Fruit fly (Drosophila melanogaster): ENCODE data around the gene CG8112.
A peak's percentile ranks its signal among the peaks of the same experiment; 100 is the strongest.

CG8112 gene

dm6 chr3R:8669029-8669707 is 43.6 kb upstream of the CG8112 start (continued):
- TF ChIP-seq Blimp-1 (GFP tag; optimal IDR thresholded peaks at IDR 0.05), result peak; percentile 88
- TF ChIP-seq CG8119 (GFP tag; IDR thresholded peaks at IDR 0.05), result peak; percentile 98
- TF ChIP-seq Hr39 (GFP tag; optimal IDR thresholded peaks at IDR 0.05), result peak; percentile 96
- peak; percentile 99 for TF ChIP-seq CG3919 (GFP tag; optimal IDR thresholded peaks at IDR 0.05)
- TF ChIP-seq CG11902 (GFP tag; optimal IDR thresholded peaks at IDR 0.05), result peak; percentile 90
- TF ChIP-seq CG16779 (tag; optimal IDR thresholded peaks at IDR 0.05), result peak; percentile 97
- TF ChIP-seq Sox15 (GFP tag; optimal IDR thresholded peaks at IDR 0.05), result peak; percentile 93
- TF ChIP-seq fd59A (GFP tag; optimal IDR thresholded peaks at IDR 0.05), result peak; percentile 93
- peak; percentile 99 for TF ChIP-seq CG15336 (GFP tag; IDR thresholded peaks at IDR 0.05)
- peak; percentile 98 for TF ChIP-seq CG10631 (GFP tag; optimal IDR thresholded peaks at IDR 0.05)
- peak; percentile 96 to 97 for TF ChIP-seq ss (GFP tag; optimal IDR thresholded peaks at IDR 0.05)
- peak; percentile 98 for TF ChIP-seq lz (GFP tag; optimal IDR thresholded peaks at IDR 0.05)
- peak; percentile 98 for TF ChIP-seq CG6792 (GFP tag; optimal IDR thresholded peaks at IDR 0.05)
- peak; percentile 64 for TF ChIP-seq Hr38 (GFP tag; optimal IDR thresholded peaks at IDR 0.05)
- peak; percentile 94 for TF ChIP-seq fd85E (GFP tag; optimal IDR thresholded peaks at IDR 0.05)
- peak; percentile 97 for TF ChIP-seq achi (GFP tag; optimal IDR thresholded peaks at IDR 0.05)
- peak; percentile 98 for TF ChIP-seq Met (GFP tag; optimal IDR thresholded peaks at IDR 0.05)
- peak; percentile 99 for TF ChIP-seq Hr4 (GFP tag; optimal IDR thresholded peaks at IDR 0.05)
- peak; percentile 98 for TF ChIP-seq pdm3 (GFP tag; optimal IDR thresholded peaks at IDR 0.05)
- TF ChIP-seq CG7368 (GFP tag; optimal IDR thresholded peaks at IDR 0.05), result peak; percentile 98
- peak; percentile 98 for TF ChIP-seq Eip75B (GFP tag; optimal IDR thresholded peaks at IDR 0.05)
- peak; percentile 97 for TF ChIP-seq dsx (GFP tag; optimal IDR thresholded peaks at IDR 0.05; ENCODE audit: poor library complexity, severe bottlenecking)
- TF ChIP-seq Smox (GFP tag; optimal IDR thresholded peaks at IDR 0.05), result peak; percentile 97
- peak; percentile 98 for TF ChIP-seq eg (GFP tag; IDR thresholded peaks at IDR 0.05)
- TF ChIP-seq OdsH (GFP tag; optimal IDR thresholded peaks at IDR 0.05), result peak; percentile 98
- TF ChIP-seq CG11294 (GFP tag; IDR thresholded peaks at IDR 0.05), result peak; percentile 94
- TF ChIP-seq Ets21C (GFP tag; optimal IDR thresholded peaks at IDR 0.05), result peak; percentile 94
- peak; percentile 94 for TF ChIP-seq dac (GFP tag; optimal IDR thresholded peaks at IDR 0.05)
- TF ChIP-seq CG34406 (GFP tag; optimal IDR thresholded peaks at IDR 0.05), result peak; percentile 97
- TF ChIP-seq CG9139 (GFP tag; optimal IDR thresholded peaks at IDR 0.05), result peak; percentile 97
- peak; percentile 99 for TF ChIP-seq Ets96B (tag; optimal IDR thresholded peaks at IDR 0.05)
- TF ChIP-seq CG4318 (GFP tag; optimal IDR thresholded peaks at IDR 0.05), result peak; percentile 96
- peak; percentile 95 to 96 for TF ChIP-seq salr (GFP tag; optimal IDR thresholded peaks at IDR 0.05)
- TF ChIP-seq fkh (GFP tag; optimal IDR thresholded peaks at IDR 0.05), result peak; percentile 80
- peak; percentile 97 for TF ChIP-seq spab (GFP tag; optimal IDR thresholded peaks at IDR 0.05)
- peak; percentile 96 for TF ChIP-seq CG6808 (GFP tag; optimal IDR thresholded peaks at IDR 0.05)
- peak; percentile 98 for TF ChIP-seq acj6 (GFP tag; optimal IDR thresholded peaks at IDR 0.05)
- TF ChIP-seq svp (GFP tag), result peak; percentile 98
- peak; percentile 98 for TF ChIP-seq Sox102F (GFP tag; optimal IDR thresholded peaks at IDR 0.05)
- peak; percentile 98 for TF ChIP-seq CG32006 (GFP tag; optimal IDR thresholded peaks at IDR 0.05)

dm6 chr3R:8669900-8670528 is 42.7 kb upstream of the CG8112 start:
- peak; percentile 4 for TF ChIP-seq Eip78C (GFP tag)
- TF ChIP-seq Sox15 (GFP tag; optimal IDR thresholded peaks at IDR 0.05), result peak; percentile 17
- TF ChIP-seq CG8119 (GFP tag; IDR thresholded peaks at IDR 0.05), result peak; percentile 32; the same call in 2 of the 3 replicates
- no peak for TF ChIP-seq dac (GFP tag; optimal IDR thresholded peaks at IDR 0.05)
- TF ChIP-seq CG8319 (GFP tag; optimal IDR thresholded peaks at IDR 0.05), result peak; percentile 40
- no peak for TF ChIP-seq net (GFP tag; optimal IDR thresholded peaks at IDR 0.05)
- peak; percentile 40; the same call in 1 of the 2 replicates for TF ChIP-seq CG11294 (GFP tag; IDR thresholded peaks at IDR 0.05)
- TF ChIP-seq CG6163 (GFP tag; IDR thresholded peaks at IDR 0.05), result peak; percentile 71
- peak; percentile 39 for TF ChIP-seq Hr39 (GFP tag; optimal IDR thresholded peaks at IDR 0.05)
- no peak for TF ChIP-seq ss (GFP tag; optimal IDR thresholded peaks at IDR 0.05)
- peak; percentile 39 for TF ChIP-seq Ets96B (tag; optimal IDR thresholded peaks at IDR 0.05)
- peak; percentile 10 for TF ChIP-seq Hr4 (GFP tag; optimal IDR thresholded peaks at IDR 0.05)
- TF ChIP-seq CG10631 (GFP tag; optimal IDR thresholded peaks at IDR 0.05), result peak; percentile 8
- peak; percentile 41 for TF ChIP-seq acj6 (GFP tag; optimal IDR thresholded peaks at IDR 0.05)
- TF ChIP-seq CG15336 (GFP tag; IDR thresholded peaks at IDR 0.05), result peak; percentile 41
- no peak for TF ChIP-seq dsx (GFP tag; optimal IDR thresholded peaks at IDR 0.05; ENCODE audit: poor library complexity, severe bottlenecking)
- TF ChIP-seq Eip93F (GFP tag; optimal IDR thresholded peaks at IDR 0.05), result no peak
- peak; percentile 24 for TF ChIP-seq CG31627 (GFP tag; optimal IDR thresholded peaks at IDR 0.05)
- no peak for TF ChIP-seq CG9139 (GFP tag; optimal IDR thresholded peaks at IDR 0.05)
- no peak for TF ChIP-seq pdm3 (GFP tag; optimal IDR thresholded peaks at IDR 0.05)
- TF ChIP-seq CG10669 (GFP tag; optimal IDR thresholded peaks at IDR 0.05), result no peak
- TF ChIP-seq svp (GFP tag), result peak; percentile 74
- TF ChIP-seq Lpt (GFP tag; optimal IDR thresholded peaks at IDR 0.05), result no peak
